Fruit fly (Drosophila melanogaster) whole organism: ENCODE data around the gene Las.

Experiments used
- CG8478 ChIP-seq: fragments of >200 bp; optimal IDR thresholded peaks from 2 replicates; lab custom pipeline; 2018; ENCODE audit warnings: inconsistent platforms
- Dll ChIP-seq: fragments of >200 bp; optimal IDR thresholded peaks from 2 replicates; lab custom pipeline; 2017
- EcR ChIP-seq, 2 experiments: fragments of >200 bp; optimal IDR thresholded peaks; 2 replicates each; lab custom pipeline; 2017; ENCODE audit warnings: missing biosample characterization in 2 of 2, missing genetic modification characterization in 2 of 2, missing genetic modification reagents in 2 of 2
- pan ChIP-seq: fragments of >200 bp; optimal IDR thresholded peaks from 2 replicates; lab custom pipeline; 2017
- psq ChIP-seq: fragments of >200 bp; optimal IDR thresholded peaks from 2 replicates; lab custom pipeline; 2017
- usp ChIP-seq: fragments of >200 bp; optimal IDR thresholded peaks from 2 replicates; lab custom pipeline; 2017; ENCODE audit warnings: missing biosample characterization, missing genetic modification characterization, mixed read lengths

The Las gene

DNA sequence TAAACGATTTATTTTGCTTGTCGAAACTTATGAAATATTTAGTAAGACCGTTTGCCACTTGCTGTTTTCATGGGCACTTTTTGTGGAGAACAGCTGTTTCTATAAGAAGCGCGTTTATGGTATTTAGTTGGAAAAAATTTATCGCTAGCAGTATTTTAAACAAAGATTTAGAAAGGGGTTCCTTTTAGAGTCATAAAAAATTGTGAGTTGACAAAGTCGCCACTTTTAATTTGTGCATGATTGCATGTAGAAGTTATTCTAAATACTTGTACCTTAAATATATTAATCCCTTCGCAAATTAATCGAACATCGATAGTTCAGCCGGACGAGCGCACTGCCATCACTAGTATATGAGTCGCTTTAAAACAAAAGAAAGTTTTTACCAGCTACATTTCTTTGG lies at the start of gene Las, which contains the start of gene Psn:
Gene Las (minus strand): TSS at position 65 of the 400 bp plus-strand sequence.
Gene Psn (plus strand): TSS at position 172 of the 400 bp plus-strand sequence.
- TF ChIP-seq EcR (GFP tag; optimal IDR thresholded peaks at IDR 0.05; lab: Kevin White, UChicago) (no peak), CG8478 (lab: Kevin White, UChicago) (no peak)

DNA sequence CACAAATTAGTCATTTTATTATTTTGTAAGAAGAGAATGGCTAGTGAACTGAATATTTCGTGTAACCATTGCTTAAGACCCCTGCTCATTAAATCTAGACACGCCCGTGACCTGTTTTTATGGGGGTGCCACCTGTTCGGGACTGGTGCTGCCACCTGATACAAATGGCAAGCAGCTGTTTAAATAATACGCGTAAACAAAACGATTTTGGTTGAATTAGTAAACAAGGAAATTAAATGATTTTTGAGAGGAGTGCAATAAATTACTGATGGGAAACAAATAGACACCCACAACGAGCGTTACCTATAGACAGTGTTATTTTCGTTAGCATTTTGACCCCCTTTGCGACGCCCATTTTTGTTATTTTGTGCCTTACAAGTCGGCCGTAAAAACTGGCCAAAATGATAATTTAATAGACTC lies 42.6 kb upstream of the Las start:
- TF ChIP-seq pan (no peak), usp (GFP tag; lab: Kevin White, UChicago) (no peak), Dll (lab: Kevin White, UChicago) (no peak), CG8478 (lab: Kevin White, UChicago) (no peak), psq (no peak), EcR (GFP tag; optimal IDR thresholded peaks at IDR 0.05; lab: Kevin White, UChicago) (no peak)

DNA sequence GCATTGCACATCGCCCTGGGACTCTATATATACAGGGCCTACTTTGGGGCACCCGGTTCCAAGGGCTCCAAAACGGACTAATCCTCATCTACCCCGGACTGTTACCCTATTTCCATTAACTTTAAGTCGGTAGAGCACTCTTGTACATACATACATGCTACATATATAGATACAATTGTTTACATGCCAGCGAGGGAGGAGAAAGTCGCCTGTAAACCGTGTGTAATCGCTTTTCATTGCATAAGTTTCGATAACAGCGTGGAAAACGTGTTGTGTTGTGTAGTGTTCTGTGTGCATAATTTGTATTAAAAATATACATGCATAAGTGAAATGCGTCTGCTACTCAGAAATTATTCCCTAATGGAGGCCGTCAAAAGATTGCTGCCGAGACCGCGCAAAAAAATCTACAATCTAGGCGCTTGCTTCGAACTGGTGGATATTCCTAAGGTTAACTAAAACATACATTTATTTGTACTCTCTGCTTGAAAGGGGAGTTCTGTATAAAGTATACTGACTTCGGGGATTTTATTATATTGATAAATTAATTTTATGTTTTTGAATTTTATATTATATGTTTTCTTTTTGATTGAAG lies 42.1 kb upstream of the Las start, which contains the start of gene isoQC:
Gene isoQC (plus strand): TSS at position 270 of the 592 bp plus-strand sequence.
- TF ChIP-seq pan (no peak), psq (no peak), usp (GFP tag; lab: Kevin White, UChicago) (no peak), CG8478 (lab: Kevin White, UChicago) (no peak), Dll (lab: Kevin White, UChicago) (no peak), EcR (GFP tag; optimal IDR thresholded peaks at IDR 0.05; lab: Kevin White, UChicago) (no peak)

DNA sequence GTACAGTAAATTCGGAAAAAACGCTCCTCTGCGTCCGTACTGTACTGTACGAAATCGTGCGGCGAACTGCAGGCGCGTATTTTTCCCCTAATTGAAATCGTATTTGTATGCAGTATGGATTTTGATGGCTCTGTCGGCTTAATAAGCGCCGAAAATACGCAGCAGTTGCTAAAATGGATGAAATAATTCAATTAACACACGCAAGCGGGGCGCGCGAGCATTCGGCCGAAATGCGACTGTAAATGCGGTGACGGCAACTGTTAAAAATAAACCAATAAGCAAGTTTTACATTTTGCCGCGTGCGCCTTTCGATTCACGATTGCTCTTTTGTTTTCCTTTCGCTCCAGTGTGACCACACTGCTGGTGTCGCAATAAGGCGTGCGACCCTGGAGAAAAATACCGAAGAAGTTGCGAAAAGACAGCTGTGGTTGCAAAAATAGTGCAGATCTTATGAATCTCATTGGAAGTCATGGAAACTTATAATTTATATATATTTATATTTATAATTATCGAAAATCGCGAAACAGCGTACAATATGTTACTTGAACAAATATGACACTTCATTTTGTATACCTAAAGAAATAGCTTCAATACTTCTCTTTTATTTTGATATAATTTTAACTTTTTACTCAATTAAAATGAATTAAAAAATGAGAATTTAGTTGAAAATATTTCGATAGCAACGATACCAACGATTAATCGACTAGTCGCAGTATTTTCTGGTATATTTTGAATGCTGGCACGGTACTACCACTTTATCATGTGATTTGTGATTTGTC lies 41.0 kb upstream of the Las start, which contains the start of the genes CG32428 and CG5969:
Gene CG32428 (minus strand): TSS at position 703 of the 779 bp plus-strand sequence.
Gene CG5969 (plus strand): TSS at position 763 of the 779 bp plus-strand sequence.
- TF ChIP-seq CG8478 (lab: Kevin White, UChicago) (no peak), usp (GFP tag; lab: Kevin White, UChicago) (no peak), pan (no peak), Dll (lab: Kevin White, UChicago) (no peak), EcR (GFP tag; optimal IDR thresholded peaks at IDR 0.05; lab: Kevin White, UChicago) (no peak), psq (no peak)

DNA sequence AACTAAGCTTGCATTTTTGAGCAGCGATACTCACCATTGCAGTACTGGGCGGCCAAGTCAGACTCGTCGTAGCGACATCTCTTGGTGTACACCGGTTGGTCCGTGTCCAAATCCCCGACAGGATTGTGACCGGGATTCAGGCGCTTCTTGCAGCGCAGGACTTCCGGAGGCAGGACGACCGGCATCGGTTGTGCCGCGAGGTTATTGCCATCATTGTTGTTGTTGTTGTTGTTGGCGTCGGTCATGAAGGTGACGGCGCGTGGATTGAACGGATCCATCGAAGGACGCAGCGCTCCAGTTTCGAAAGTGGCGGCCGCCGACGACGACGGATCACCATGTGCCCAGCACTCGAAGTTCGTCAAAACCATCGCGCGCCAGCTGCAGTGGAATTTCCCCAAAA lies 40.4 kb upstream of the Las start:
- TF ChIP-seq CG8478 (lab: Kevin White, UChicago) (no peak), usp (GFP tag; lab: Kevin White, UChicago) (no peak)

DNA sequence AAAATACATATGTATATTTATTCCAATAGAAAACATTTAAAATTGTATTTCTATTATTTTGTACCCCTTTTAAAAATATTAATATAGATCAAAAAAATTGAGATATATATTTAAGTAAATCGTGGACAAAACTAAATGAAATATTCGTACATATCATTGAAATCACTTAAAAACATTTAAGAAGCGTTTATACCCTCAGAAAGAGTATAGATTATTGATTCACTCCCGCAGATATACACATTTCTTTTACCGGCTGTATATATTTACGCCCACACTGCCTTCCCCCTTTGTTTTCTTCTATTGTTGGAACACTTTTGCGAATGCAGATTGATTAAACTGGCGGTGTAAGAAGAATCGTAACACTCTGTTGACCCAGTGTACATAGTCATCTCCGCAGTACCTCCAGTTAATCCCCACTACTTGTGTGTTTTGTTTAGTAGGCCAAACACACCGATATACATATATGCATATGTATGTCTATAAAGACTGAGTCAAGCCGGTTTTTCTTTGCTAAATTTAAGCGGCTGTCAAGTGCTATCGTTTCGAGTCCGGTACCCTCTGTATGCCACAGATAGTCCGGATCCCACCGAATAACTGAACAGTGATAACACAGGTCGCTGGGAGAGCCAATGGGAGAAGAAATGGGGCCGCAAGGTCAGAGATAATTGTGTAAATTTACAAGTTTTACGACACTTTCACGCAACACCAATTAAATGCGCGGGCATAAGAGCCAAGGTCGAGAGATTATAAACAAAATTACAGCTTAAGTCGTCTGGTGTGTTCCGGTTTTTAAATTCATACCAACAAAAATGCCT lies 39.5 kb upstream of the Las start:
- TF ChIP-seq pan (no peak), usp (GFP tag; lab: Kevin White, UChicago) (no peak), CG8478 (lab: Kevin White, UChicago) (no peak), Dll (lab: Kevin White, UChicago) (no peak), psq (no peak), EcR (GFP tag; optimal IDR thresholded peaks at IDR 0.05; lab: Kevin White, UChicago) (no peak)

DNA sequence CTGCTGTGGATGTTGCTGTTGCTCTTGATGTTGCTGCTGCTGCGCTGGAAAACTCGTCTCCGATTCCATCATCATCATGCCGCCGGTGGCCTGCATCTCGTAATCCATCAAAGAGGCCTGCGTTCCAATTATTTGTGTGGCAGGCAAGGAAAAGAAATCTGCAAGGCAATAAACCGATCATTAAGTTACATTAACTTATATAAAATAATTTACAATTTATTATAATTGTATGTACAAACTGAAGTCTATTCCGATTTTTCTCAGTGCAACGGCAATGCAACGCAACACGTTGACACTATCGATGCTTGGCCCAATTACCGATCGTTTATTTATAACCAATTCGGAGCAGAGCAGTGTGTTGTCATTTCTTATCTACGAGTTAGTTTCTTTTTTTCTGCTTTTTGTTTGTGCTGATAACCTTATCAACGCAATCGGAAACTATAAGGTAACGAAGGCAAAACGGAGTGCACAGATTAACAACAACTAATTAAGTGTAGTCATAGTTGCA lies 38.9 kb upstream of the Las start:
- TF ChIP-seq psq = no peak
- no peak for TF ChIP-seq usp (GFP tag; lab: Kevin White, UChicago)
- no peak for TF ChIP-seq EcR (GFP tag; optimal IDR thresholded peaks at IDR 0.05; lab: Kevin White, UChicago)
- TF ChIP-seq CG8478 (lab: Kevin White, UChicago) = no peak
- TF ChIP-seq pan = no peak
- no peak for TF ChIP-seq Dll (lab: Kevin White, UChicago)

DNA sequence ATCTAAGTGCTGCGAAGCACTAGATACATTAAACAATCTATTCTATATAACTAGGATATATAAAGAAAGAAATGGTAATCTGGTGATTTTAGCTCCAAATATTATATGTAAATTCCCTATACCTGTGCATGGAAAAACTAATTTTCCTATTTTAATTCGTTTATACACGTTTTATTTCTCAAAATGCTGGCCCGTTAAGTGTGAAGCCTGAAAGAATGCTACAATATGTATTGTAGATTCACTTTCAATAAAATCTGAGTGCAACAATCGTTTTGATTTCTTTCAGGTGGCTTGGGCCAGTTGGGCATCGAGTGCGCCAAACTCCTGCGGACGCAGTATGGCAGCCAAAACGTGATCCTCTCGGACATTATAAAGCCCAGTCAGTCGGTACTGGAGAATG lies 35.3 kb upstream of the Las start:
- TF ChIP-seq psq (no peak), EcR (GFP tag; optimal IDR thresholded peaks at IDR 0.05; lab: Kevin White, UChicago) (no peak), pan (no peak), usp (GFP tag; lab: Kevin White, UChicago) (no peak), Dll (lab: Kevin White, UChicago) (no peak), CG8478 (lab: Kevin White, UChicago) (no peak)

DNA sequence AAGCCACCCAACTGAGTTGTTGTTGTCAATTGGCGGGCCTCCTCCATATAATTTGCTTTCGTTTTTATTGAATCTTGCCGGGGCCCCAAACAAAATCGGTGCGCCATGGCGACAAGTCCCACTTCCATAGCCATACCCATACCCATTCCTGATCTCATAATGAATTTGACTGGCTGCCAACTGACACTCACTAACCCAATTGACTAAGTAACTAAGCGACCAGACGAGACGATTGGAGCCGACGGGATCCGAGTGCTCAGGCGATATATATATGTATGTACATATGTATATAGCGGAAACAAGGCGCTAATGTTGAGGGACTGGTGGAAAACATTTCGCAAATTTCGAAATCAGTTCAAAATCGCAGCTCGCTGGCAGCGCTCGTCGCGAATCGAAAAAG lies 34.4 kb upstream of the Las start, which contains the start of gene Tdh:
Gene Tdh (plus strand): TSS at position 346 of the 400 bp plus-strand sequence.
- no peak for TF ChIP-seq pan
- TF ChIP-seq EcR (GFP tag; optimal IDR thresholded peaks at IDR 0.05; lab: Kevin White, UChicago) = no peak
- no peak for TF ChIP-seq psq
- TF ChIP-seq Dll (lab: Kevin White, UChicago) = no peak
- TF ChIP-seq usp (GFP tag; lab: Kevin White, UChicago) = no peak
- TF ChIP-seq CG8478 (lab: Kevin White, UChicago) = no peak

DNA sequence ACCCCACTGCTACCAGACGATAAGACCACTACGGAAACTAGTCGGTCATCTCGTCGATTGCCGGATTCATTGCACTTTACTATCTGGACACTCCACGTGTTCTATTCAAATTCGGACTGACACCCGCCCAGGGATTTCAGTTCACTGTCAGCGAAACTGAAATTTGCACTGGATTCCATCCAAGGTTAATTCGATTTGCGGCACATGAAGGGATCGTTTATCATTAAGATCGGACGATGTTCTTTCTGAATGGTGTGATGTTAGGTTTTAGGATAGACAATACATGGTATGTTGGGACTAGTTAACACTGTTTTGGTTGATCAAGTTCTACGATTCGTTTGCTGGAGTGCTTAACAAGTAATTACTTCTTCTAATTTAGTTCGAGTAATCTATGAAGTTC lies 33.8 kb upstream of the Las start, which contains the start of gene CG42764:
Gene CG42764 (minus strand): TSS at position 101 of the 400 bp plus-strand sequence.
- TF ChIP-seq psq = no peak
- TF ChIP-seq Dll (lab: Kevin White, UChicago) = no peak
- no peak for TF ChIP-seq CG8478 (lab: Kevin White, UChicago)
- TF ChIP-seq usp (GFP tag; lab: Kevin White, UChicago) = no peak
- no peak for TF ChIP-seq EcR (GFP tag; optimal IDR thresholded peaks at IDR 0.05; lab: Kevin White, UChicago)
- no peak for TF ChIP-seq pan

DNA sequence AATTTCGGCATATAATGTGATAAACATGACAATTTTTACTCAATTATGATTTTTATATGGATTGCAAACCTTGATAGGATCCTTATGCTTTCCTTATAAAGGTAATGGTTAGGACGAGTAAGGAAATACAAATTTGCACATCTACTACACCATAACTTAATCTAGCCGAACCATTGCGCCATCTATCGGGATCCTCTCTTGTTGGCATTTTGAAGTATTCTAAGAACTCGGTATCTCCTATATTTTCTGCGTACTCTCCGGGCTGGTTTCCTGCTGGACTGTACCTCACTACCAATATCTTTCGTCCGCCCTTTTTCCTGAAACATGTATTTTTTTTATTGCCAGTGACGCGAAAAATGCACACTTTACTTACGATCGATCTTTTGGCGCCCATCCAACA lies 32.5 kb upstream of the Las start, which contains the start of gene atk:
Gene atk (minus strand): TSS at position 186 of the 400 bp plus-strand sequence.
- TF ChIP-seq EcR (GFP tag; optimal IDR thresholded peaks at IDR 0.05; lab: Kevin White, UChicago) = no peak
- TF ChIP-seq CG8478 (lab: Kevin White, UChicago) = no peak
- no peak for TF ChIP-seq pan
